Worm (Caenorhabditis elegans) whole organism, L1 larva: ENCODE data around the gene F25E2.2.

Experiments
- aha-1 ChIP-seq: fragments of 150-350 bp; optimal IDR thresholded peaks from 2 replicates; lab custom pipeline; 2014; ENCODE audit warnings: missing biosample characterization, missing genetic modification characterization
- alr-1 ChIP-seq: fragments of 200-800 bp; sonication (Bioruptor generic); optimal IDR thresholded peaks from 2 replicates; lab custom pipeline; 2018; ENCODE audit warnings: borderline replicate concordance, mild to moderate bottlenecking, missing genetic modification characterization, missing compliant biosample characterization
- aly-2 ChIP-seq: fragments of 150-350 bp; optimal IDR thresholded peaks from 2 replicates; lab custom pipeline; 2014; ENCODE audit warnings: missing biosample characterization, missing genetic modification characterization
- ama-1 ChIP-seq: fragments of 150-350 bp; optimal IDR thresholded peaks from 2 replicates; lab custom pipeline; 2014
- blmp-1 ChIP-seq: fragments of 150-350 bp; optimal IDR thresholded peaks from 2 replicates; lab custom pipeline; 2014; ENCODE audit warnings: missing biosample characterization, missing genetic modification characterization
- ceh-88 ChIP-seq: fragments of 200-800 bp; sonication (Bioruptor generic); IDR thresholded peaks from 2 replicates; pipeline ENCODE4 v1.3.6; 2022; ENCODE audit warnings: missing genetic modification characterization, missing compliant biosample characterization
- ceh-90 ChIP-seq: sonication (generic microtip); optimal IDR thresholded peaks from 2 replicates; lab custom pipeline; 2016; ENCODE audit warnings: missing genetic modification characterization, missing compliant biosample characterization
- ces-1 ChIP-seq: fragments of 150-350 bp; optimal IDR thresholded peaks from 2 replicates; lab custom pipeline; 2014; ENCODE audit warnings: missing biosample characterization, missing genetic modification reagents, missing genetic modification characterization
- dsc-1 ChIP-seq: sonication (generic microtip); optimal IDR thresholded peaks from 2 replicates; lab custom pipeline; 2016; ENCODE audit warnings: mild to moderate bottlenecking, missing genetic modification characterization, missing compliant biosample characterization
- efl-1 ChIP-seq, 4 experiments: fragments of 150-350 bp; optimal IDR thresholded peaks in 3 of 4; peaks in 1 of 4; 1 replicate in 1 of 4; 2 replicates in 3 of 4; lab custom pipeline; 2014; ENCODE audit warnings: missing biosample characterization in 2 of 4, missing genetic modification characterization in 2 of 4, missing genetic modification reagents in 2 of 4
- efl-3 ChIP-seq: fragments of 200-800 bp; sonication (Bioruptor generic); optimal IDR thresholded peaks from 2 replicates; lab custom pipeline; 2018; ENCODE audit warnings: mild to moderate bottlenecking, missing genetic modification characterization, missing compliant biosample characterization
- egl-27 ChIP-seq, 2 experiments: fragments of 150-350 bp in 1 of 2; sonication (generic microtip); optimal IDR thresholded peaks; 3 replicates each; lab custom pipeline; 2017 to 2018; ENCODE audit warnings: missing biosample characterization in 2 of 2, missing genetic modification characterization in 2 of 2, missing genetic modification reagents in 2 of 2
- elt-2 ChIP-seq: sonication (generic microtip); optimal IDR thresholded peaks from 2 replicates; lab custom pipeline; 2016; ENCODE audit warnings: missing genetic modification characterization, mild to moderate bottlenecking, inconsistent platforms, missing compliant biosample characterization, missing genetic modification reagents
- elt-3 ChIP-seq, 6 experiments: fragments of 150-350 bp in 1 of 6; sonication (generic microtip); optimal IDR thresholded peaks; 2 replicates each; lab custom pipeline; 2017 to 2018; ENCODE audit warnings: missing biosample characterization in 6 of 6, missing genetic modification characterization in 6 of 6, inconsistent platforms in 1 of 6
- fkh-8 ChIP-seq: sonication (generic microtip); optimal IDR thresholded peaks from 2 replicates; lab custom pipeline; 2016; ENCODE audit warnings: mild to moderate bottlenecking, missing genetic modification characterization, missing compliant biosample characterization
- grh-1 ChIP-seq: fragments of 200-800 bp; sonication (Bioruptor generic); IDR thresholded peaks from 2 replicates; pipeline ENCODE4 v1.3.6; 2022; ENCODE audit warnings: missing genetic modification reagents, missing genetic modification characterization, missing compliant biosample characterization
- hlh-4 ChIP-seq: sonication (generic microtip); optimal IDR thresholded peaks from 2 replicates; lab custom pipeline; 2016; ENCODE audit warnings: mild to moderate bottlenecking, missing genetic modification characterization, missing compliant biosample characterization
- irx-1 ChIP-seq: sonication (generic microtip); optimal IDR thresholded peaks from 2 replicates; lab custom pipeline; 2016; ENCODE audit warnings: missing genetic modification characterization, missing compliant biosample characterization
- isw-1 ChIP-seq: fragments of 200-800 bp; sonication (Bioruptor generic); IDR thresholded peaks from 2 replicates; pipeline ENCODE4 v1.3.6; 2022; ENCODE audit warnings: missing genetic modification characterization, missing compliant biosample characterization
- lin-35 ChIP-seq, 2 experiments: fragments of 150-350 bp; optimal IDR thresholded peaks; 2 replicates each; lab custom pipeline; 2014; ENCODE audit warnings: missing biosample characterization in 2 of 2, missing genetic modification characterization in 2 of 2, missing genetic modification reagents in 2 of 2
- lin-39 ChIP-seq: fragments of 150-350 bp; optimal IDR thresholded peaks from 2 replicates; lab custom pipeline; 2014; ENCODE audit warnings: missing biosample characterization, missing genetic modification reagents, missing genetic modification characterization
- lsy-2 ChIP-seq, 2 experiments: fragments of 150-350 bp; optimal IDR thresholded peaks; 2 replicates each; lab custom pipeline; 2014; ENCODE audit warnings: missing biosample characterization in 2 of 2, missing genetic modification characterization in 2 of 2
- mab-9 ChIP-seq: fragments of 200-800 bp; sonication (Bioruptor generic); IDR thresholded peaks from 2 replicates; pipeline ENCODE4 v1.3.6; 2022; ENCODE audit warnings: missing genetic modification reagents, missing genetic modification characterization, missing compliant biosample characterization
- mdl-1 ChIP-seq, 2 experiments: fragments of 150-350 bp; optimal IDR thresholded peaks; 2 replicates each; lab custom pipeline; 2014 to 2017; ENCODE audit warnings: missing biosample characterization in 2 of 2, missing genetic modification characterization in 2 of 2, inconsistent platforms in 1 of 2
- mef-2 ChIP-seq: fragments of 150-350 bp; optimal IDR thresholded peaks from 2 replicates; lab custom pipeline; 2014; ENCODE audit warnings: missing biosample characterization, missing genetic modification characterization
- nhr-12 ChIP-seq: sonication (generic microtip); optimal IDR thresholded peaks from 2 replicates; lab custom pipeline; 2017; ENCODE audit warnings: missing biosample characterization, missing genetic modification characterization
- nhr-20 ChIP-seq: sonication (generic microtip); optimal IDR thresholded peaks from 2 replicates; lab custom pipeline; 2016; ENCODE audit warnings: mild to moderate bottlenecking, missing genetic modification characterization, missing compliant biosample characterization
- nhr-28 ChIP-seq: fragments of 150-350 bp; optimal IDR thresholded peaks from 2 replicates; lab custom pipeline; 2014; ENCODE audit warnings: missing biosample characterization, missing genetic modification characterization
- nhr-47 ChIP-seq: sonication (generic microtip); optimal IDR thresholded peaks from 2 replicates; lab custom pipeline; 2016; ENCODE audit warnings: mild to moderate bottlenecking, missing genetic modification characterization, moderate library complexity, missing compliant biosample characterization
- nhr-71 ChIP-seq: sonication (generic microtip); optimal IDR thresholded peaks from 2 replicates; lab custom pipeline; 2016; ENCODE audit warnings: mild to moderate bottlenecking, missing genetic modification characterization, moderate library complexity, missing compliant biosample characterization
- nhr-84 ChIP-seq: sonication (generic microtip); optimal IDR thresholded peaks from 2 replicates; lab custom pipeline; 2017; ENCODE audit warnings: missing biosample characterization, missing genetic modification characterization
- nhr-90 ChIP-seq: sonication (generic microtip); optimal IDR thresholded peaks from 2 replicates; lab custom pipeline; 2016; ENCODE audit warnings: mild to moderate bottlenecking, missing genetic modification characterization, missing compliant biosample characterization; ENCODE audit not compliant: poor library complexity
- rnt-1 ChIP-seq: sonication (generic microtip); optimal IDR thresholded peaks from 2 replicates; lab custom pipeline; 2016; ENCODE audit warnings: mild to moderate bottlenecking, missing genetic modification characterization, moderate library complexity, missing compliant biosample characterization
- skn-1 ChIP-seq: fragments of 150-350 bp; optimal IDR thresholded peaks from 2 replicates; lab custom pipeline; 2014; ENCODE audit warnings: missing biosample characterization, missing genetic modification characterization
- snu-23 ChIP-seq: sonication (generic microtip); optimal IDR thresholded peaks from 2 replicates; lab custom pipeline; 2016; ENCODE audit warnings: missing genetic modification characterization, missing compliant biosample characterization
- sox-4 ChIP-seq: sonication (generic microtip); optimal IDR thresholded peaks from 2 replicates; lab custom pipeline; 2016; ENCODE audit warnings: missing genetic modification characterization, missing compliant biosample characterization
- sptf-1 ChIP-seq: fragments of 150-350 bp; optimal IDR thresholded peaks from 2 replicates; lab custom pipeline; 2014; ENCODE audit warnings: missing biosample characterization, missing genetic modification characterization
- sup-37 ChIP-seq: fragments of 200-800 bp; sonication (Bioruptor generic); optimal IDR thresholded peaks from 2 replicates; lab custom pipeline; 2018; ENCODE audit warnings: mild to moderate bottlenecking, missing genetic modification characterization, missing compliant biosample characterization
- swsn-7 ChIP-seq: sonication (generic microtip); optimal IDR thresholded peaks from 2 replicates; lab custom pipeline; 2016; ENCODE audit warnings: missing genetic modification characterization, missing compliant biosample characterization
- tlp-1 ChIP-seq: fragments of 150-350 bp; optimal IDR thresholded peaks from 2 replicates; lab custom pipeline; 2014; ENCODE audit warnings: missing biosample characterization, missing genetic modification characterization
- unc-130 ChIP-seq: fragments of 150-350 bp; optimal IDR thresholded peaks from 2 replicates; lab custom pipeline; 2017; ENCODE audit warnings: missing biosample characterization, missing genetic modification characterization, inconsistent platforms
- unc-30 ChIP-seq: sonication (generic microtip); optimal IDR thresholded peaks from 2 replicates; lab custom pipeline; 2017; ENCODE audit warnings: missing biosample characterization, missing genetic modification characterization
- unc-62 ChIP-seq: fragments of 150-350 bp; optimal IDR thresholded peaks from 2 replicates; lab custom pipeline; 2014; ENCODE audit warnings: missing biosample characterization, missing genetic modification reagents, missing genetic modification characterization
- unc-86 ChIP-seq: sonication (generic microtip); optimal IDR thresholded peaks from 2 replicates; lab custom pipeline; 2016; ENCODE audit warnings: missing genetic modification characterization, missing compliant biosample characterization
- unc-98 ChIP-seq: fragments of 200-800 bp; sonication (Bioruptor generic); IDR thresholded peaks from 2 replicates; pipeline ENCODE4 v1.3.6; 2022; ENCODE audit warnings: missing genetic modification characterization, missing compliant biosample characterization
- xbp-1 ChIP-seq: sonication (generic microtip); optimal IDR thresholded peaks from 2 replicates; lab custom pipeline; 2016; ENCODE audit warnings: missing genetic modification characterization, missing compliant biosample characterization
- zag-1 ChIP-seq: fragments of 150-350 bp; optimal IDR thresholded peaks from 2 replicates; lab custom pipeline; 2014; ENCODE audit warnings: missing biosample characterization, missing genetic modification characterization
- zip-4 ChIP-seq: fragments of 200-800 bp; sonication (Bioruptor generic); optimal IDR thresholded peaks from 2 replicates; lab custom pipeline; 2018; ENCODE audit warnings: mild to moderate bottlenecking, missing genetic modification characterization, moderate library complexity, missing compliant biosample characterization
- ztf-4 ChIP-seq: fragments of 150-350 bp; optimal IDR thresholded peaks from 2 replicates; lab custom pipeline; 2014; ENCODE audit warnings: missing biosample characterization, missing genetic modification characterization

Gene F25E2.2

ce11 chrX:790593-790992, 20.0 kb downstream of the F25E2.2 start:
- no peak for TF ChIP-seq unc-130 (tag; lab: Kevin White, UChicago)
- TF ChIP-seq xbp-1 (tag; lab: Kevin White, UChicago) = no peak
- no peak for TF ChIP-seq sptf-1 (tag; lab: Kevin White, UChicago)
- no peak for TF ChIP-seq zip-4 (GFP tag; lab: Kevin White, UChicago)
- TF ChIP-seq nhr-12 = no peak
- TF ChIP-seq zag-1 (tag; lab: Kevin White, UChicago) = no peak
- TF ChIP-seq nhr-71 (tag; lab: Kevin White, UChicago) = no peak
- TF ChIP-seq lsy-2 (tag; optimal IDR thresholded peaks at IDR 0.05; lab: Kevin White, UChicago) = no peak
- no peak for TF ChIP-seq nhr-20
- no peak for TF ChIP-seq swsn-7
- no peak for TF ChIP-seq alr-1 (tag; lab: Kevin White, UChicago)
- no peak for TF ChIP-seq grh-1 (GFP tag; lab: Robert Waterston, UW)
- no peak for TF ChIP-seq tlp-1 (tag; lab: Kevin White, UChicago)

ce11 chrX:789848-790247, 20.7 kb downstream of the F25E2.2 start:
- no peak for TF ChIP-seq nhr-84 (tag; lab: Kevin White, UChicago)
- TF ChIP-seq irx-1 (tag; lab: Kevin White, UChicago) = no peak
- no peak for TF ChIP-seq isw-1 (GFP tag; lab: Robert Waterston, UW)
- TF ChIP-seq egl-27 (tag; optimal IDR thresholded peaks at IDR 0.05; lab: Kevin White, UChicago) = no peak
- TF ChIP-seq unc-30 = no peak
- TF ChIP-seq skn-1 (tag; lab: Kevin White, UChicago) = no peak
- no peak for TF ChIP-seq unc-98 (GFP tag; lab: Robert Waterston, UW)
- TF ChIP-seq dsc-1 = no peak
- TF ChIP-seq nhr-20 = no peak
- no peak for TF ChIP-seq nhr-47 (tag; lab: Kevin White, UChicago)
- no peak for TF ChIP-seq unc-86
- no peak for TF ChIP-seq ama-1 (lab: Kevin White, UChicago)

- no peak for TF ChIP-seq nhr-28 (tag; lab: Kevin White, UChicago)
- no peak for TF ChIP-seq elt-3 (tag; optimal IDR thresholded peaks at IDR 0.05; lab: Kevin White, UChicago)
- TF ChIP-seq zip-4 (GFP tag; lab: Kevin White, UChicago) = no peak
- TF ChIP-seq nhr-90 (tag; lab: Kevin White, UChicago) = no peak
- no peak for TF ChIP-seq ces-1 (GFP tag; lab: Kevin White, UChicago)
- no peak for TF ChIP-seq alr-1 (tag; lab: Kevin White, UChicago)
- TF ChIP-seq nhr-47 (tag; lab: Kevin White, UChicago) = peak; percentile 29
- no peak for TF ChIP-seq hlh-4
- no peak for TF ChIP-seq sox-4 (tag; lab: Kevin White, UChicago)
- no peak for TF ChIP-seq aha-1 (tag; lab: Kevin White, UChicago)
- TF ChIP-seq rnt-1 = peak; percentile 29
- TF ChIP-seq fkh-8 = no peak
- TF ChIP-seq ama-1 (lab: Kevin White, UChicago) = no peak
- no peak for TF ChIP-seq mdl-1 (tag; optimal IDR thresholded peaks at IDR 0.05; lab: Kevin White, UChicago)
- TF ChIP-seq nhr-71 (tag; lab: Kevin White, UChicago) = no peak
- TF ChIP-seq unc-130 (tag; lab: Kevin White, UChicago) = no peak
- TF ChIP-seq xbp-1 (tag; lab: Kevin White, UChicago) = peak; percentile 13
- TF ChIP-seq blmp-1 = peak; percentile 21
- no peak for TF ChIP-seq ztf-4
- TF ChIP-seq mef-2 (tag; lab: Kevin White, UChicago) = no peak
- TF ChIP-seq efl-3 (GFP tag; lab: Kevin White, UChicago) = no peak
- TF ChIP-seq sptf-1 (tag; lab: Kevin White, UChicago) = no peak
- no peak for TF ChIP-seq mab-9 (GFP tag; lab: Robert Waterston, UW)
- peak; percentile 43 for TF ChIP-seq skn-1 (tag; lab: Kevin White, UChicago)
- no peak for TF ChIP-seq unc-86
- TF ChIP-seq ceh-88 (GFP tag; lab: Robert Waterston, UW) = no peak
- TF ChIP-seq lin-39 = no peak
- TF ChIP-seq lin-35 (GFP tag; optimal IDR thresholded peaks at IDR 0.05; lab: Kevin White, UChicago) = peak in 1 of 2 experiments; percentile 33
- peak; percentile 29 for TF ChIP-seq nhr-20
- TF ChIP-seq efl-1 (optimal IDR thresholded peaks at IDR 0.05; lab: Kevin White, UChicago) = peak; percentile 33 to 52
- TF ChIP-seq efl-1 (GFP tag; optimal IDR thresholded peaks at IDR 0.05 in 1 of 2; lab: Kevin White, UChicago) = no peak
- TF ChIP-seq snu-23 (GFP tag; lab: Kevin White, UChicago) = peak; percentile 28
- no peak for TF ChIP-seq unc-62 (GFP tag; lab: Kevin White, UChicago)
- no peak for TF ChIP-seq ceh-90
- no peak for TF ChIP-seq sup-37 (GFP tag; lab: Kevin White, UChicago)
- no peak for TF ChIP-seq elt-2 (tag; lab: Kevin White, UChicago)
- TF ChIP-seq aly-2 = no peak
These were observed 22.6 kb downstream of the F25E2.2 start, which contains the start of gene attf-5 for ce11 chrX:787992-788391. TSS of gene attf-5 (plus strand) at chrX:788353.
